Worm (Caenorhabditis elegans) whole organism, L1 larva: ENCODE measurements around the gene spo-11.
A peak's percentile ranks its signal among the peaks of the same experiment; 100 is the strongest.

Source experiments
- ama-1 ChIP-seq: fragments of 150-350 bp; optimal IDR thresholded peaks from 2 replicates; lab custom pipeline; 2014
- ceh-90 ChIP-seq: sonication (generic microtip); optimal IDR thresholded peaks from 2 replicates; lab custom pipeline; 2016; ENCODE audit warnings: missing genetic modification characterization, missing compliant biosample characterization
- elt-3 ChIP-seq, 6 experiments: fragments of 150-350 bp in 1 of 6; sonication (generic microtip); optimal IDR thresholded peaks; 2 replicates each; lab custom pipeline; 2017 to 2018; ENCODE audit warnings: missing biosample characterization in 6 of 6, missing genetic modification characterization in 6 of 6, inconsistent platforms in 1 of 6
- skn-1 ChIP-seq: fragments of 150-350 bp; optimal IDR thresholded peaks from 2 replicates; lab custom pipeline; 2014; ENCODE audit warnings: missing biosample characterization, missing genetic modification characterization

DNA sequence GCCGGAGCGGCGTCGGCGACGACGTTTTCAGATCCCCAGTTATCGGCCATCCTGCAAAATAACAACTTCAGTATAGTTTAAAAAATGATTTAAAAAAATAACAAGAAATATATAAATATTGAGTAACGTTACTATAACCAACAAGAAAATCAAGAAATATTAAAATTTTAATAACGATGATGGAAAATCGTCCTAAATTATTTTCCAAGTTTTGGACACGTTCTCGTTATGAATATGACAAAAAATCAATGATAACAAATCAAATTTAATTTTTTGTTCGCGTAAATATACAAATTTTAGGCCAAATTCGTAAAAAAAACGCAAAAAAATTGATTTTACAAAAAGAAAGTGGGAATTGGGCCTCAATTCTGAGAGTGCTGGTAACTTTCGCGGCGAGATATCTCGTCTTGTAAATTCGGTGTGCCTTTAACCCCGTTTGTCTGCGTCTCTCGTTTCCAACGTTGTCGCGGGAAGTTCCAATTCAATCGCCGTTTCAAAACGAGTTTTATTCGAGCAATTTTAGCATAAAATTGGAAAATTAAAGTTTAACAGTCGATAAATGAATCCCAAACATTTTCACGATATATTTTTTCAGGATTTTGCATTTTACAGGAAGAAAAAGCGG, 13.6 kb downstream of the spo-11 start, which contains the start of gene rps-5:
- TF ChIP-seq ceh-90, result no peak
- TF ChIP-seq skn-1 (tag; lab: Kevin White, UChicago), result peak; percentile 44
- TF ChIP-seq ama-1 (lab: Kevin White, UChicago), result no peak
- peak in 1 of 6 experiments; percentile 11 for TF ChIP-seq elt-3 (tag; optimal IDR thresholded peaks at IDR 0.05; lab: Kevin White, UChicago)
